Fruit fly (Drosophila melanogaster) whole organism, embryonic: ENCODE results near the gene Smvt.

Experiments
- ATbp ChIP-seq: fragments of 200-800 bp; sonication (Bioruptor generic); optimal IDR thresholded peaks from 2 replicates; lab custom pipeline; 2017; ENCODE audit warnings: missing biosample characterization, mild to moderate bottlenecking, missing genetic modification characterization, missing genetic modification reagents
- Antp ChIP-seq: fragments of 200-800 bp; sonication (Bioruptor generic); optimal IDR thresholded peaks from 3 replicates; lab custom pipeline; 2016; ENCODE audit warnings: missing biosample characterization, missing genetic modification characterization
- CG10147 ChIP-seq: fragments of 200-800 bp; sonication (Bioruptor generic); optimal IDR thresholded peaks from 2 replicates; lab custom pipeline; 2019; ENCODE audit warnings: missing biosample characterization, mild to moderate bottlenecking, missing genetic modification characterization, moderate library complexity
- CG10431 ChIP-seq: fragments of 200-800 bp; sonication (Bioruptor generic); optimal IDR thresholded peaks from 3 replicates; lab custom pipeline; 2018; ENCODE audit warnings: missing biosample characterization, mild to moderate bottlenecking, missing genetic modification characterization
- CG11398 ChIP-seq: fragments of 200-800 bp; sonication (Bioruptor generic); optimal IDR thresholded peaks from 2 replicates; lab custom pipeline; 2016; ENCODE audit warnings: missing biosample characterization, missing genetic modification characterization
- CG11695 ChIP-seq: fragments of 200-800 bp; sonication (Bioruptor generic); IDR thresholded peaks from 3 replicates; pipeline ENCODE4 v1.3.6; 2022; ENCODE audit warnings: missing biosample characterization, missing genetic modification characterization
- CG12219 ChIP-seq: fragments of 200-800 bp; sonication (Bioruptor generic); optimal IDR thresholded peaks from 3 replicates; lab custom pipeline; 2018; ENCODE audit warnings: missing biosample characterization, mild to moderate bottlenecking, missing genetic modification characterization
- CG12769 ChIP-seq: fragments of 200-800 bp; sonication (Bioruptor generic); optimal IDR thresholded peaks from 2 replicates; lab custom pipeline; 2019; ENCODE audit warnings: missing biosample characterization, mild to moderate bottlenecking, missing genetic modification characterization, moderate library complexity
- CG13424 ChIP-seq: fragments of 200-800 bp; sonication (Bioruptor generic); optimal IDR thresholded peaks from 2 replicates; lab custom pipeline; 2019; ENCODE audit warnings: missing biosample characterization, mild to moderate bottlenecking, missing genetic modification characterization, moderate library complexity
- CG14710 ChIP-seq: fragments of 200-800 bp; sonication (Bioruptor generic); optimal IDR thresholded peaks from 3 replicates; lab custom pipeline; 2019; ENCODE audit warnings: missing biosample characterization, mild to moderate bottlenecking, missing genetic modification characterization, moderate library complexity
- CG15514 ChIP-seq: fragments of 200-800 bp; sonication (Bioruptor generic); optimal IDR thresholded peaks from 3 replicates; lab custom pipeline; 2017; ENCODE audit warnings: missing biosample characterization, missing genetic modification characterization, mild to moderate bottlenecking, moderate library complexity, missing genetic modification reagents
- CG16815 ChIP-seq: fragments of 200-800 bp; sonication (Bioruptor generic); optimal IDR thresholded peaks from 3 replicates; lab custom pipeline; 2017; ENCODE audit warnings: missing biosample characterization, mild to moderate bottlenecking, missing genetic modification characterization
- CG17829 ChIP-seq: fragments of 200-800 bp; optimal IDR thresholded peaks from 2 replicates; lab custom pipeline; 2019; ENCODE audit warnings: missing biosample characterization, mild to moderate bottlenecking, missing genetic modification characterization, moderate library complexity
- CG32772 ChIP-seq: fragments of 200-800 bp; sonication (Bioruptor generic); IDR thresholded peaks from 2 replicates; pipeline ENCODE4 v1.3.6; 2022; ENCODE audit warnings: missing biosample characterization, missing genetic modification characterization
- CG6254 ChIP-seq: fragments of 200-800 bp; sonication (Bioruptor generic); optimal IDR thresholded peaks from 3 replicates; lab custom pipeline; 2017; ENCODE audit warnings: mild to moderate bottlenecking, missing biosample characterization, missing genetic modification reagents, missing genetic modification characterization
- CG7745 ChIP-seq: fragments of 200-800 bp; sonication (Bioruptor generic); optimal IDR thresholded peaks from 2 replicates; lab custom pipeline; 2018; ENCODE audit warnings: missing biosample characterization, mild to moderate bottlenecking, missing genetic modification characterization, moderate library complexity
- CrebB ChIP-seq: fragments of 200-800 bp; sonication (Bioruptor generic); optimal IDR thresholded peaks from 3 replicates; lab custom pipeline; 2018; ENCODE audit warnings: missing biosample characterization, mild to moderate bottlenecking, missing genetic modification characterization
- Doc3 ChIP-seq: fragments of 200-800 bp; sonication (Bioruptor generic); IDR thresholded peaks from 3 replicates; pipeline ENCODE4 v1.3.6; 2022; ENCODE audit warnings: missing biosample characterization, missing genetic modification characterization; ENCODE audit not compliant: partially characterized antibody
- Eip74EF ChIP-seq, 2 experiments: fragments of 200-800 bp in 1 of 2; fragments of >200 bp in 1 of 2; sonication (Bioruptor generic) in 1 of 2; optimal IDR thresholded peaks; 2 replicates each; lab custom pipeline; 2017 to 2019; ENCODE audit warnings: missing biosample characterization in 2 of 2, missing genetic modification characterization in 2 of 2, mild to moderate bottlenecking in 1 of 2, moderate library complexity in 1 of 2
- Ets97D ChIP-seq: fragments of 200-800 bp; sonication (Bioruptor generic); optimal IDR thresholded peaks from 3 replicates; lab custom pipeline; 2016; ENCODE audit warnings: missing biosample characterization, missing genetic modification characterization
- H15 ChIP-seq: fragments of 200-800 bp; sonication (Bioruptor generic); IDR thresholded peaks from 3 replicates; pipeline ENCODE4 v1.3.6; 2022; ENCODE audit warnings: missing biosample characterization, missing genetic modification characterization
- HHEX ChIP-seq: fragments of 200-800 bp; sonication (Bioruptor generic); optimal IDR thresholded peaks from 3 replicates; lab custom pipeline; 2017; ENCODE audit warnings: missing biosample characterization, mild to moderate bottlenecking, missing genetic modification characterization, missing genetic modification reagents
- Hand ChIP-seq: fragments of 200-800 bp; sonication (Bioruptor generic); optimal IDR thresholded peaks from 2 replicates; lab custom pipeline; 2017; ENCODE audit warnings: mild to moderate bottlenecking, missing biosample characterization, missing genetic modification reagents, missing genetic modification characterization
- Hmx ChIP-seq: fragments of 200-800 bp; sonication (Bioruptor generic); optimal IDR thresholded peaks from 2 replicates; lab custom pipeline; 2016; ENCODE audit warnings: missing biosample characterization, missing genetic modification characterization
- Lhr ChIP-seq: fragments of 200-800 bp; sonication (Bioruptor generic); optimal IDR thresholded peaks from 3 replicates; lab custom pipeline; 2017; ENCODE audit warnings: mild to moderate bottlenecking, missing biosample characterization, missing genetic modification reagents, missing genetic modification characterization
- NC2β ChIP-seq: fragments of 200-800 bp; sonication (Bioruptor generic); optimal IDR thresholded peaks from 2 replicates; lab custom pipeline; 2016; ENCODE audit warnings: missing biosample characterization, missing genetic modification characterization
- NfI ChIP-seq: fragments of 200-800 bp; sonication (Bioruptor generic); optimal IDR thresholded peaks from 3 replicates; lab custom pipeline; 2018; ENCODE audit warnings: missing biosample characterization, mild to moderate bottlenecking, missing genetic modification characterization, moderate library complexity
- Oli ChIP-seq: fragments of 200-800 bp; sonication (Bioruptor generic); optimal IDR thresholded peaks from 2 replicates; lab custom pipeline; 2018; ENCODE audit warnings: missing biosample characterization, mild to moderate bottlenecking, missing genetic modification characterization, moderate library complexity
- Six4 ChIP-seq: fragments of 200-800 bp; sonication (Bioruptor generic); optimal IDR thresholded peaks from 2 replicates; lab custom pipeline; 2016; ENCODE audit warnings: missing biosample characterization, missing genetic modification characterization
- Xbp1 ChIP-seq: fragments of 200-800 bp; sonication (Bioruptor generic); optimal IDR thresholded peaks from 3 replicates; lab custom pipeline; 2016; ENCODE audit warnings: missing biosample characterization, mild to moderate bottlenecking, missing genetic modification characterization
- aop ChIP-seq: fragments of 200-800 bp; sonication (Bioruptor generic); IDR thresholded peaks from 2 replicates; pipeline ENCODE4 v1.3.6; 2022; ENCODE audit warnings: missing biosample characterization, missing genetic modification characterization
- cad ChIP-seq: fragments of >200 bp; optimal IDR thresholded peaks from 2 replicates; lab custom pipeline; 2017; ENCODE audit warnings: missing biosample characterization, missing genetic modification characterization
- chn ChIP-seq: fragments of 200-800 bp; sonication (Bioruptor generic); optimal IDR thresholded peaks from 2 replicates; lab custom pipeline; 2016; ENCODE audit warnings: missing biosample characterization, missing genetic modification characterization
- croc ChIP-seq: fragments of 200-800 bp; sonication (Bioruptor generic); conservative IDR thresholded peaks from 3 replicates; pipeline ENCODE4 v1.3.6; 2022; ENCODE audit warnings: missing biosample characterization, missing genetic modification characterization
- crp ChIP-seq, 2 experiments: fragments of 200-800 bp; sonication (Bioruptor generic); optimal IDR thresholded peaks; 2 replicates in 1 of 2; 3 replicates in 1 of 2; lab custom pipeline; 2017; ENCODE audit warnings: missing biosample characterization in 2 of 2, missing genetic modification characterization in 2 of 2, mild to moderate bottlenecking in 1 of 2, moderate library complexity in 1 of 2
- dan ChIP-seq: fragments of 200-800 bp; sonication (Bioruptor generic); IDR thresholded peaks from 2 replicates; pipeline ENCODE4 v1.3.6; 2022; ENCODE audit warnings: missing biosample characterization, missing genetic modification characterization
- eyg ChIP-seq: fragments of 200-800 bp; sonication (Bioruptor generic); optimal IDR thresholded peaks from 3 replicates; lab custom pipeline; 2016; ENCODE audit warnings: missing biosample characterization, missing genetic modification characterization
- ftz-f1 ChIP-seq: fragments of 200-800 bp; sonication (Bioruptor generic); optimal IDR thresholded peaks from 2 replicates; lab custom pipeline; 2016; ENCODE audit warnings: missing biosample characterization, missing genetic modification characterization
- h ChIP-seq: fragments of >200 bp; optimal IDR thresholded peaks from 2 replicates; lab custom pipeline; 2017
- jing ChIP-seq: fragments of 200-800 bp; sonication (Bioruptor generic); optimal IDR thresholded peaks from 2 replicates; lab custom pipeline; 2018; ENCODE audit warnings: missing biosample characterization, mild to moderate bottlenecking, missing genetic modification characterization
- lab ChIP-seq: fragments of 200-800 bp; sonication (Bioruptor generic); optimal IDR thresholded peaks from 3 replicates; lab custom pipeline; 2017; ENCODE audit warnings: missing biosample characterization, missing genetic modification characterization, mild to moderate bottlenecking, moderate library complexity, missing genetic modification reagents
- nerfin-1 ChIP-seq: fragments of 200-800 bp; sonication (Bioruptor generic); optimal IDR thresholded peaks from 3 replicates; lab custom pipeline; 2019; ENCODE audit warnings: missing biosample characterization, mild to moderate bottlenecking, missing genetic modification characterization, moderate library complexity
- p53 ChIP-seq: fragments of 200-800 bp; sonication (Bioruptor generic); optimal IDR thresholded peaks from 2 replicates; lab custom pipeline; 2016; ENCODE audit warnings: missing biosample characterization, missing genetic modification characterization
- pb ChIP-seq: fragments of 200-800 bp; sonication (Bioruptor generic); optimal IDR thresholded peaks from 3 replicates; lab custom pipeline; 2016; ENCODE audit warnings: missing biosample characterization, missing genetic modification characterization
- ranshi ChIP-seq: fragments of 200-800 bp; sonication (Bioruptor generic); IDR thresholded peaks from 2 replicates; pipeline ENCODE4 v1.3.6; 2022; ENCODE audit warnings: missing biosample characterization, missing genetic modification characterization
- schlank ChIP-seq: fragments of 200-800 bp; sonication (Bioruptor generic); optimal IDR thresholded peaks from 2 replicates; lab custom pipeline; 2018; ENCODE audit warnings: missing biosample characterization, mild to moderate bottlenecking, missing genetic modification characterization
- tgo ChIP-seq: fragments of 200-800 bp; sonication (Bioruptor generic); IDR thresholded peaks from 3 replicates; pipeline ENCODE4 v1.3.6; 2022; ENCODE audit warnings: missing biosample characterization, missing genetic modification characterization
- tll ChIP-seq, 2 experiments: fragments of 200-800 bp in 1 of 2; fragments of >200 bp in 1 of 2; sonication (Bioruptor generic) in 1 of 2; optimal IDR thresholded peaks; 2 replicates each; lab custom pipeline; 2017 to 2019; ENCODE audit warnings: missing biosample characterization in 2 of 2, missing genetic modification characterization in 2 of 2, mild to moderate bottlenecking in 1 of 2, moderate library complexity in 1 of 2
- tup ChIP-seq: fragments of 200-800 bp; sonication (Bioruptor generic); optimal IDR thresholded peaks from 2 replicates; lab custom pipeline; 2016; ENCODE audit warnings: missing biosample characterization, mild to moderate bottlenecking, missing genetic modification characterization, moderate library complexity
- vnd ChIP-seq: fragments of 200-800 bp; sonication (Bioruptor generic); IDR thresholded peaks from 3 replicates; pipeline ENCODE4 v1.3.6; 2022; ENCODE audit warnings: missing biosample characterization, missing genetic modification characterization; ENCODE audit not compliant: partially characterized antibody

The Smvt gene

DNA sequence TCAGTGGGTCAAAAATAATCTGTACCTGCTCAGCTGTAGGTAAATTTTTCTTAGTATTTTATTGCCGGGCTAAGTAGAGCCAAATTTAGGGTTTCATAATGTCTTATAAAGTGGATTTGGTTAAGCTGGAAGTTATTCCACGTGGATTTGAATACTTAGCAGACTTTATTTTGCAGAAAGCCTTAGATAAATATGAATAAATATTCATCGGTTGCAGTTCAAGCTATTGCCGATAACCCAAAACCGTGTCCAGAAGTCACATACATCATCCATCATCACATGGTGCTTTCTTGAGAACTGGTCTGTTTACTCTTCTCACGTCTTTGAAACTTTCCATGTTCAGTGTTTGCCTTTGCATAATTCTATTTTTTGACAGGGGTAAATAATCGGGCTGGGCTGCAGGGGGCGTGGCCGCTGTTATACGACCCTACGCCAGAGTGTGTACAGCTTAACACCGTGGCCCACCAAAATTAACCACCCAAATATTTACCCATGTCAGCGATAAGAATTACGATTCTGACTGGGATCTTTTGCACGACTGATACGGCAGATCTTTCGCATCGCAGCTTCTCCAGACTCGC, 2.7 kb downstream of the Smvt start, which contains the start of gene CG2187 (continued):
- TF ChIP-seq H15 (GFP tag; lab: Robert Waterston, UW) (no peak), CG13424 (tag; lab: Kevin White, UChicago) (peak; percentile 25), jing (GFP tag; lab: Kevin White, UChicago) (no peak), croc (GFP tag; lab: Robert Waterston, UW) (no peak), Hand (no peak), ftz-f1 (no peak), crp (GFP tag; optimal IDR thresholded peaks at IDR 0.05; lab: Kevin White, UChicago) (no peak), tll (GFP tag; optimal IDR thresholded peaks at IDR 0.05; lab: Kevin White, UChicago) (no peak), tup (GFP tag; lab: Kevin White, UChicago) (no peak), NC2β (GFP tag; lab: Kevin White, UChicago) (no peak), vnd (GFP tag; lab: Robert Waterston, UW) (no peak), Six4 (GFP tag; lab: Kevin White, UChicago) (no peak), CG11695 (GFP tag; lab: Robert Waterston, UW) (no peak), CG12219 (GFP tag; lab: Kevin White, UChicago) (peak; percentile 9), nerfin-1 (tag; lab: Kevin White, UChicago) (no peak), pb (GFP tag; lab: Kevin White, UChicago) (no peak), ATbp (GFP tag; lab: Kevin White, UChicago) (peak; percentile 61), eyg (GFP tag; lab: Kevin White, UChicago) (no peak), h (lab: Kevin White, UChicago) (no peak), p53 (no peak), CG14710 (tag; lab: Kevin White, UChicago) (peak; percentile 0), Eip74EF (GFP tag; optimal IDR thresholded peaks at IDR 0.05; lab: Kevin White, UChicago) (no peak), Xbp1 (GFP tag; lab: Kevin White, UChicago) (no peak), aop (GFP tag; lab: Robert Waterston, UW) (no peak), CG17829 (no peak), CG15514 (GFP tag; lab: Kevin White, UChicago) (peak; percentile 5), CG7745 (tag; lab: Kevin White, UChicago) (no peak), NfI (GFP tag; lab: Kevin White, UChicago) (no peak), dan (GFP tag; lab: Robert Waterston, UW) (no peak), chn (no peak), schlank (tag; lab: Kevin White, UChicago) (peak; percentile 37), CG10431 (GFP tag; lab: Kevin White, UChicago) (peak; percentile 25), CG16815 (no peak), lab (GFP tag; lab: Kevin White, UChicago) (peak; percentile 60), Oli (tag; lab: Kevin White, UChicago) (no peak), tgo (GFP tag; lab: Robert Waterston, UW) (no peak), CrebB (tag; lab: Kevin White, UChicago) (no peak), Ets97D (GFP tag; lab: Kevin White, UChicago) (no peak), Doc3 (GFP tag; lab: Robert Waterston, UW) (no peak), CG12769 (tag; lab: Kevin White, UChicago) (no peak), Lhr (GFP tag; lab: Kevin White, UChicago) (no peak), CG32772 (GFP tag; lab: Robert Waterston, UW) (no peak), HHEX (GFP tag; lab: Kevin White, UChicago) (peak; percentile 11), Hmx (no peak), CG6254 (GFP tag; lab: Kevin White, UChicago) (no peak), cad (no peak), ranshi (GFP tag; lab: Robert Waterston, UW) (no peak), Antp (GFP tag; lab: Kevin White, UChicago) (no peak), CG11398 (GFP tag; lab: Kevin White, UChicago) (no peak), CG10147 (GFP tag; lab: Kevin White, UChicago) (no peak)
